Worm (Caenorhabditis elegans): ENCODE measurements around the gene F47B10.5.

DNA sequence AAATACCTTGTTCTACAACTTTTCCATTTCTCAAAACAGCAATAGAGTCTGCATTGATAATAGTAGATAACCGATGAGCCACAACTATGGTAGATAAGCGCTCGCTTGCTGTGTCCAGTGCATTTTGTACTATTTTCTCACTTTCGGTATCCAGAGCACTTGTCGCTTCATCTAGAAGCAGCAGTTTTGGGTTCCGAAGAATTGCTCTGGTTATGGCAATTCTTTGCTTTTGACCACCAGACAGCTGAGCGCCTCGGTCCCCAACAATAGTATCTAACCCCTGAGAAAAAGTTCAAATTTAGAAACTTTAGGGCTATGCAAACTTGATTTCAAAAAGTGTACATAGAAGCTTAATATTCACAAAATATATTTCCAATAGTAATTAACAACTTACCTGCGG lies 30.7 kb downstream of the F47B10.5 start:
- TF ChIP-seq unc-62 (GFP tag; optimal IDR thresholded peaks at IDR 0.05) (no peak), F57A8.1 (GFP tag; optimal IDR thresholded peaks at IDR 0.05) (no peak), let-607 (tag; optimal IDR thresholded peaks at IDR 0.05) (no peak), tbp1 (GFP tag; optimal IDR thresholded peaks at IDR 0.05) (no peak), Y53G8AR.9 (GFP tag; conservative IDR thresholded peaks at IDR 0.05) (no peak)

Data from whole organism, young adult.